Fruit fly (Drosophila melanogaster) whole organism, embryonic: ENCODE results near the gene 14-3-3epsilon.

Source experiments
- CG10462 ChIP-seq: fragments of 200-800 bp; sonication (Bioruptor generic); optimal IDR thresholded peaks from 2 replicates; lab custom pipeline; 2016; ENCODE audit warnings: missing biosample characterization, missing genetic modification characterization
- CG11085 ChIP-seq: fragments of 200-800 bp; sonication (Bioruptor generic); IDR thresholded peaks from 2 replicates; pipeline ENCODE4 v1.3.6; 2022; ENCODE audit warnings: missing biosample characterization, missing genetic modification characterization
- CG11695 ChIP-seq: fragments of 200-800 bp; sonication (Bioruptor generic); IDR thresholded peaks from 3 replicates; pipeline ENCODE4 v1.3.6; 2022; ENCODE audit warnings: missing biosample characterization, missing genetic modification characterization
- CG12155 ChIP-seq: fragments of 200-800 bp; sonication (Bioruptor generic); optimal IDR thresholded peaks from 3 replicates; lab custom pipeline; 2016; ENCODE audit warnings: missing biosample characterization, missing genetic modification characterization
- CG13775 ChIP-seq: fragments of 200-800 bp; sonication (Bioruptor generic); optimal IDR thresholded peaks from 3 replicates; lab custom pipeline; 2017; ENCODE audit warnings: missing biosample characterization, mild to moderate bottlenecking, missing genetic modification characterization
- CG18262 ChIP-seq: fragments of 200-800 bp; optimal IDR thresholded peaks from 3 replicates; lab custom pipeline; 2019; ENCODE audit warnings: missing biosample characterization, mild to moderate bottlenecking, missing genetic modification characterization, moderate library complexity
- CG2129 ChIP-seq: fragments of 200-800 bp; sonication (Bioruptor generic); IDR thresholded peaks from 2 replicates; pipeline ENCODE4 v1.3.6; 2022; ENCODE audit warnings: missing biosample characterization, missing genetic modification characterization; ENCODE audit not compliant: partially characterized antibody
- CG2712 ChIP-seq: fragments of 200-800 bp; optimal IDR thresholded peaks from 3 replicates; lab custom pipeline; 2019; ENCODE audit warnings: missing biosample characterization, mild to moderate bottlenecking, missing genetic modification characterization, moderate library complexity
- CG2875 ChIP-seq: fragments of 200-800 bp; sonication (Bioruptor generic); optimal IDR thresholded peaks from 2 replicates; lab custom pipeline; 2017; ENCODE audit warnings: missing biosample characterization, mild to moderate bottlenecking, missing genetic modification characterization, missing genetic modification reagents
- CG6254 ChIP-seq: fragments of 200-800 bp; sonication (Bioruptor generic); optimal IDR thresholded peaks from 3 replicates; lab custom pipeline; 2017; ENCODE audit warnings: mild to moderate bottlenecking, missing biosample characterization, missing genetic modification reagents, missing genetic modification characterization
- CG7928 ChIP-seq: fragments of 200-800 bp; sonication (Bioruptor generic); optimal IDR thresholded peaks from 2 replicates; lab custom pipeline; 2017; ENCODE audit warnings: missing biosample characterization, mild to moderate bottlenecking, missing genetic modification characterization
- CG8359 ChIP-seq: fragments of 200-800 bp; sonication (Bioruptor generic); optimal IDR thresholded peaks from 2 replicates; lab custom pipeline; 2017; ENCODE audit warnings: missing biosample characterization, mild to moderate bottlenecking, missing genetic modification characterization, borderline replicate concordance
- CG9727 ChIP-seq: fragments of 200-800 bp; sonication (Bioruptor generic); optimal IDR thresholded peaks from 3 replicates; lab custom pipeline; 2017; ENCODE audit warnings: missing biosample characterization, mild to moderate bottlenecking, missing genetic modification characterization
- HmgD ChIP-seq: fragments of 200-800 bp; sonication (Bioruptor generic); optimal IDR thresholded peaks from 3 replicates; lab custom pipeline; 2016; ENCODE audit warnings: missing biosample characterization, missing genetic modification characterization
- HmgZ ChIP-seq: fragments of 200-800 bp; sonication (Bioruptor generic); optimal IDR thresholded peaks from 2 replicates; lab custom pipeline; 2018; ENCODE audit warnings: missing biosample characterization, mild to moderate bottlenecking, missing genetic modification characterization
- Hr51 ChIP-seq, 2 experiments: fragments of 200-800 bp; sonication (Bioruptor generic); optimal IDR thresholded peaks; 2 replicates in 1 of 2; 3 replicates in 1 of 2; lab custom pipeline; 2016 to 2018; ENCODE audit warnings: missing biosample characterization in 2 of 2, missing genetic modification characterization in 2 of 2, mild to moderate bottlenecking in 1 of 2, moderate library complexity in 1 of 2
- Hr78 ChIP-seq, 2 experiments: fragments of 200-800 bp in 1 of 2; fragments of >200 bp in 1 of 2; sonication (Bioruptor generic) in 1 of 2; optimal IDR thresholded peaks; 2 replicates each; lab custom pipeline; 2017 to 2019; ENCODE audit warnings: missing biosample characterization in 2 of 2, missing genetic modification characterization in 2 of 2, mild to moderate bottlenecking in 1 of 2, moderate library complexity in 1 of 2
- Mes4 ChIP-seq: fragments of 200-800 bp; sonication (Bioruptor generic); optimal IDR thresholded peaks from 2 replicates; lab custom pipeline; 2016; ENCODE audit warnings: missing biosample characterization, missing genetic modification characterization
- NFAT ChIP-seq: fragments of 200-800 bp; sonication (Bioruptor generic); IDR thresholded peaks from 2 replicates; pipeline ENCODE4 v1.3.6; 2022; ENCODE audit warnings: missing biosample characterization, missing genetic modification characterization
- NK7.1 ChIP-seq: fragments of 200-800 bp; sonication (Bioruptor generic); optimal IDR thresholded peaks from 3 replicates; lab custom pipeline; 2016; ENCODE audit warnings: missing biosample characterization, missing genetic modification characterization
- Poxn ChIP-seq: fragments of 200-800 bp; sonication (Bioruptor generic); IDR thresholded peaks from 2 replicates; pipeline ENCODE4 v1.3.6; 2022; ENCODE audit warnings: missing biosample characterization, missing genetic modification characterization
- Sox102F ChIP-seq: fragments of 200-800 bp; sonication (Bioruptor generic); optimal IDR thresholded peaks from 2 replicates; lab custom pipeline; 2018; ENCODE audit warnings: missing biosample characterization, mild to moderate bottlenecking, missing genetic modification characterization, moderate library complexity
- Xrp1 ChIP-seq: fragments of 200-800 bp; sonication (Bioruptor generic); IDR thresholded peaks from 2 replicates; pipeline ENCODE4 v1.3.6; 2022; ENCODE audit warnings: missing biosample characterization, missing genetic modification characterization
- bowl ChIP-seq: fragments of 200-800 bp; sonication (Bioruptor generic); IDR thresholded peaks from 2 replicates; pipeline ENCODE4 v1.3.6; 2022; ENCODE audit warnings: missing biosample characterization, missing genetic modification characterization
- bsh ChIP-seq, 2 experiments: fragments of 200-800 bp; sonication (Bioruptor generic); optimal IDR thresholded peaks; 2 replicates each; lab custom pipeline; 2017 to 2018; ENCODE audit warnings: mild to moderate bottlenecking in 2 of 2, missing biosample characterization in 2 of 2, missing genetic modification characterization in 2 of 2, moderate library complexity in 1 of 2
- chinmo ChIP-seq: fragments of 200-800 bp; sonication (Bioruptor generic); IDR thresholded peaks from 4 replicates; pipeline ENCODE4 v1.3.6; 2022; ENCODE audit warnings: missing biosample characterization, missing genetic modification characterization; ENCODE audit not compliant: partially characterized antibody
- crp ChIP-seq, 2 experiments: fragments of 200-800 bp; sonication (Bioruptor generic); optimal IDR thresholded peaks; 2 replicates in 1 of 2; 3 replicates in 1 of 2; lab custom pipeline; 2017; ENCODE audit warnings: missing biosample characterization in 2 of 2, missing genetic modification characterization in 2 of 2, mild to moderate bottlenecking in 1 of 2, moderate library complexity in 1 of 2
- dpn ChIP-seq, 2 experiments: fragments of 200-800 bp; sonication (Bioruptor generic); optimal IDR thresholded peaks; 3 replicates each; lab custom pipeline; 2016; ENCODE audit warnings: missing biosample characterization in 2 of 2, missing genetic modification characterization in 2 of 2
- fd64A ChIP-seq: fragments of 200-800 bp; sonication (Bioruptor generic); optimal IDR thresholded peaks from 3 replicates; lab custom pipeline; 2018; ENCODE audit warnings: missing biosample characterization, mild to moderate bottlenecking, missing genetic modification characterization
- fd96Cb ChIP-seq: fragments of 200-800 bp; sonication (Bioruptor generic); optimal IDR thresholded peaks from 2 replicates; lab custom pipeline; 2018; ENCODE audit warnings: missing biosample characterization, mild to moderate bottlenecking, missing genetic modification characterization, moderate library complexity
- gcm2 ChIP-seq: fragments of 200-800 bp; sonication (Bioruptor generic); optimal IDR thresholded peaks from 2 replicates; lab custom pipeline; 2016; ENCODE audit warnings: missing biosample characterization, missing genetic modification characterization
- grau ChIP-seq: fragments of 200-800 bp; optimal IDR thresholded peaks from 3 replicates; lab custom pipeline; 2019; ENCODE audit warnings: missing biosample characterization, mild to moderate bottlenecking, missing genetic modification characterization, moderate library complexity
- gsb ChIP-seq: fragments of 200-800 bp; sonication (Bioruptor generic); IDR thresholded peaks from 2 replicates; pipeline ENCODE4 v1.3.6; 2022; ENCODE audit warnings: missing biosample characterization, missing genetic modification characterization
- hkb ChIP-seq, 2 experiments: fragments of 200-800 bp in 1 of 2; fragments of >200 bp in 1 of 2; sonication (Bioruptor generic) in 1 of 2; IDR thresholded peaks in 1 of 2; optimal IDR thresholded peaks in 1 of 2; 2 replicates each; pipeline versions ENCODE4 v1.3.6 to Lab custom; 2017 to 2022; ENCODE audit warnings: missing biosample characterization in 1 of 2, missing genetic modification characterization in 1 of 2
- kay ChIP-seq: fragments of 200-800 bp; sonication (Bioruptor generic); optimal IDR thresholded peaks from 2 replicates; lab custom pipeline; 2016; ENCODE audit warnings: missing biosample characterization, missing genetic modification characterization
- kni ChIP-seq: fragments of 200-800 bp; sonication (Bioruptor generic); optimal IDR thresholded peaks from 3 replicates; lab custom pipeline; 2017; ENCODE audit warnings: mild to moderate bottlenecking, missing biosample characterization, missing genetic modification reagents, missing genetic modification characterization
- lab ChIP-seq: fragments of 200-800 bp; sonication (Bioruptor generic); optimal IDR thresholded peaks from 3 replicates; lab custom pipeline; 2017; ENCODE audit warnings: missing biosample characterization, missing genetic modification characterization, mild to moderate bottlenecking, moderate library complexity, missing genetic modification reagents
- lilli ChIP-seq: fragments of 200-800 bp; sonication (Bioruptor generic); optimal IDR thresholded peaks from 3 replicates; lab custom pipeline; 2016; ENCODE audit warnings: missing biosample characterization, missing genetic modification characterization
- peb ChIP-seq: fragments of 200-800 bp; sonication (Bioruptor generic); IDR thresholded peaks from 2 replicates; pipeline ENCODE4 v1.3.6; 2022; ENCODE audit warnings: missing biosample characterization, missing genetic modification characterization
- pho ChIP-seq: fragments of 200-800 bp; sonication (Bioruptor generic); optimal IDR thresholded peaks from 2 replicates; lab custom pipeline; 2016; ENCODE audit warnings: missing biosample characterization, missing genetic modification characterization
- prd ChIP-seq, 3 experiments: fragments of >200 bp in 2 of 3; fragments of 200-800 bp in 1 of 3; sonication (Bioruptor generic) in 1 of 3; optimal IDR thresholded peaks in 2 of 3; IDR thresholded peaks in 1 of 3; 2 replicates in 2 of 3; 3 replicates in 1 of 3; pipeline versions ENCODE4 v1.3.6 to Lab custom; 2017 to 2022; ENCODE audit warnings: missing biosample characterization in 1 of 3, missing genetic modification characterization in 1 of 3
- pros ChIP-seq: fragments of 200-800 bp; sonication (Bioruptor generic); optimal IDR thresholded peaks from 3 replicates; lab custom pipeline; 2019; ENCODE audit warnings: missing biosample characterization, mild to moderate bottlenecking, missing genetic modification characterization, moderate library complexity
- row ChIP-seq: fragments of 200-800 bp; sonication (Bioruptor generic); IDR thresholded peaks from 3 replicates; pipeline ENCODE4 v1.3.6; 2022; ENCODE audit warnings: missing biosample characterization, missing genetic modification characterization
- sens ChIP-seq: fragments of 200-800 bp; sonication (Bioruptor generic); peaks from one replicate; lab custom pipeline; 2016; ENCODE audit warnings: missing biosample characterization, missing genetic modification characterization
- sisA ChIP-seq: fragments of 200-800 bp; sonication (Bioruptor generic); IDR thresholded peaks from 2 replicates; pipeline ENCODE4 v1.3.6; 2022; ENCODE audit warnings: missing biosample characterization, missing genetic modification characterization
- z ChIP-seq: fragments of 200-800 bp; sonication (Bioruptor generic); IDR thresholded peaks from 3 replicates; pipeline ENCODE4 v1.3.6; 2022; ENCODE audit warnings: missing biosample characterization, missing genetic modification characterization

Gene 14-3-3epsilon

DNA sequence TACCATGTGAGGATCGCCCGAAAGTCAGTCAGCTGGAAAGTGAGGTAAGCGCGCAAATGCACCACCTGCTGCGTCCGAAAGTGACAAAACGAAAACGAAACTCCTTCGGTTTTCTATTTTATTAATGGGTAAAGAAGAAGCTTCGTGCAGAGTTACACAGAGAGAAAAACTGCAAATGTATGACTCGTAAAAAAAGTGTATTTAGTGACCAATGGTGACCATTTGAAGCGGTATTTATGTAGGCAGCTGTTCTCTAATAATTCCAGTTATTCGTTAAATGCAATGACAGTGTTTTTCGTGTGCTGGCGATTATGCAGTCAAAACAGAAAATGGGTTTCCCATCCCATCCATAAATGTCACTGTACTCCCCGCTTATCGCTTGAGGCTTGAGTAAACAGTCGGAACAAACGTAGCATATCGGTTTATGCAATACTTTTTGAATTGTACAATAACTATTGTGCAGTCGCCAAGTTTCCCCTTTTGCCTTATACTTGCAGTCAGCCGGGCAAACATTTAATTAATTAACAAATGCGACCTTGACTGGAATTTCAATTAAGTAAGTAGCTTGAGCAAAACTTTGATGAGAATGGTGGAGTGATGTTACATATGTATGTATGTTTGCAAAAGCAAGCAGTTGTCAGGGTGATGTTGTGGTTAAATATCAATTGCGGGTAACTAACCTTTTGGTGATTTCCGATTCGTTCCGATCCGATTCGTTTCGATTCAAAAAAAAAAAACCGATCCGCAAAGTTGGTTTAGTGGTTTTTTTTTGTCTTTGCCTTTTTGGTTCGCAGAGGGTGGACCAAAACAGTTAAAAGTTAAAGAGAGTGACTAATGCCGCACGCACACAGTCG lies 55.3 kb downstream of the 14-3-3epsilon start (continued):
- TF ChIP-seq CG13775 (GFP tag; lab: Kevin White, UChicago) (no peak), gcm2 (GFP tag; lab: Kevin White, UChicago) (no peak), kay (GFP tag; lab: Kevin White, UChicago) (no peak), lab (peak; percentile 37), chinmo (GFP tag; lab: Robert Waterston, UW) (0 out of 4 replicates have a peak, but pooled peaks have one; percentile 5), pho (GFP tag; lab: Kevin White, UChicago) (peak; percentile 10), bsh (GFP tag; optimal IDR thresholded peaks at IDR 0.05; lab: Kevin White, UChicago) (peak in 1 of 2 experiments; percentile 51), z (no peak), fd64A (GFP tag; lab: Kevin White, UChicago) (no peak), sisA (no peak), prd (optimal IDR thresholded peaks at IDR 0.05; lab: Kevin White, UChicago) (no peak), prd (GFP tag; IDR thresholded peaks at IDR 0.05; lab: Robert Waterston, UW) (peak; percentile 40; the same call in 1 of the 3 replicates), peb (0 out of 2 replicates have a peak, but pooled peaks have one; percentile 12), gsb (GFP tag; lab: Robert Waterston, UW) (0 out of 2 replicates have a peak, but pooled peaks have one; percentile 11), HmgZ (tag; lab: Kevin White, UChicago) (no peak), pros (GFP tag; lab: Kevin White, UChicago) (no peak), crp (GFP tag; optimal IDR thresholded peaks at IDR 0.05; lab: Kevin White, UChicago) (no peak), kni (GFP tag; lab: Kevin White, UChicago) (no peak), CG7928 (GFP tag; lab: Kevin White, UChicago) (no peak), CG2712 (tag; lab: Kevin White, UChicago) (peak; percentile 29), Hr51 (GFP tag; optimal IDR thresholded peaks at IDR 0.05; lab: Kevin White, UChicago) (no peak), CG2129 (GFP tag; lab: Robert Waterston, UW) (no peak), Hr78 (GFP tag; optimal IDR thresholded peaks at IDR 0.05; lab: Kevin White, UChicago) (no peak), CG6254 (no peak), NFAT (GFP tag; lab: Robert Waterston, UW) (no peak), hkb (optimal IDR thresholded peaks at IDR 0.05; lab: Kevin White, UChicago) (no peak), hkb (GFP tag; IDR thresholded peaks at IDR 0.05; lab: Robert Waterston, UW) (0 out of 2 replicates have a peak, but pooled peaks have one; percentile 7), dpn (GFP tag; optimal IDR thresholded peaks at IDR 0.05; lab: Kevin White, UChicago) (no peak), CG11695 (GFP tag; lab: Robert Waterston, UW) (0 out of 3 replicates have a peak, but pooled peaks have one; percentile 12), fd96Cb (tag; lab: Kevin White, UChicago) (no peak), CG18262 (peak; percentile 22), CG11085 (GFP tag; lab: Robert Waterston, UW) (no peak), grau (tag; lab: Kevin White, UChicago) (peak; percentile 19), sens (GFP tag; lab: Kevin White, UChicago) (peak; percentile 91), CG12155 (GFP tag; lab: Kevin White, UChicago) (no peak), row (GFP tag; lab: Robert Waterston, UW) (peak; percentile 39; the same call in 2 of the 3 replicates), Mes4 (GFP tag; lab: Kevin White, UChicago) (peak; percentile 5), Xrp1 (GFP tag; lab: Robert Waterston, UW) (peak; percentile 28; the same call in 1 of the 2 replicates), CG2875 (GFP tag; lab: Kevin White, UChicago) (no peak), Poxn (GFP tag; lab: Robert Waterston, UW) (no peak), lilli (GFP tag; lab: Kevin White, UChicago) (no peak), Sox102F (GFP tag; lab: Kevin White, UChicago) (peak; percentile 20), NK7.1 (GFP tag; lab: Kevin White, UChicago) (no peak), bowl (no peak), CG8359 (GFP tag; lab: Kevin White, UChicago) (no peak), HmgD (GFP tag; lab: Kevin White, UChicago) (no peak), CG10462 (no peak), CG9727 (GFP tag; lab: Kevin White, UChicago) (no peak)
